Fruit fly (Drosophila melanogaster): Measurements from ENCODE around the gene osi.

DNA sequence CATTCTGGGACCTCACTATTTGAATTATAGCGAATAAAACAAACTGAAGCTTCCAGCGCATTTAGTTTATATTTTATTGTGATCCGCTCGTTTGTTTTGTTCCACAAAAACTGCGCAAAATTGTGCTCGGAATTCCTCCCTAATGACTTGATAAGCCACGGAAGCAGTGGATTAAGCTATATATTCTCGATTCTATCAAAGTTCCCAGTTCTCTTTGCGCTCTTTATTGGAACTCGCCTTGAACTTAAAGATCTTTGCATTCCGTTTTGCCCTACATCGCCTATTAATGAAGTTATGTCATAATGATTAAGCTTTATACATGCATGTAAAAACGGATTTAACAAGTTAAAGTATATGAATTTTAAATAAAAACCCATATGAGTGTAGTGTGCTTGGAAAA, 50.6 kb downstream of the osi start, which contains the start of gene Nepl9:
- TF ChIP-seq h (GFP tag; optimal IDR thresholded peaks at IDR 0.05) (no peak), fru (GFP tag; optimal IDR thresholded peaks at IDR 0.05) (no peak), pan (optimal IDR thresholded peaks at IDR 0.05) (no peak), CG32264 (GFP tag; optimal IDR thresholded peaks at IDR 0.05) (no peak), Hnf4 (GFP tag; optimal IDR thresholded peaks at IDR 0.05) (no peak), jim (GFP tag; optimal IDR thresholded peaks at IDR 0.05) (no peak), Jra (GFP tag; optimal IDR thresholded peaks at IDR 0.05) (no peak), lola (GFP tag; optimal IDR thresholded peaks at IDR 0.05) (no peak), OdsH (GFP tag; optimal IDR thresholded peaks at IDR 0.05) (no peak), Vsx2 (GFP tag; optimal IDR thresholded peaks at IDR 0.05; ENCODE audit: partially characterized antibody) (no peak), Myc (optimal IDR thresholded peaks at IDR 0.05) (no peak)
